Worm (Caenorhabditis elegans) whole organism, L3 larva: ENCODE data around the gene F47B8.14.

ENCODE experiments used
- egl-27 ChIP-seq: sonication (generic microtip); optimal IDR thresholded peaks from 4 replicates; lab custom pipeline; 2017; ENCODE audit warnings: missing biosample characterization, missing genetic modification reagents, missing genetic modification characterization
- elt-2 ChIP-seq: sonication (generic microtip); optimal IDR thresholded peaks from 2 replicates; lab custom pipeline; 2016; ENCODE audit warnings: missing genetic modification reagents, mild to moderate bottlenecking, missing genetic modification characterization, missing compliant biosample characterization
- elt-3 ChIP-seq, 3 experiments: fragments of 150-350 bp in 1 of 3; sonication (generic microtip) in 2 of 3; optimal IDR thresholded peaks; 2 replicates in 2 of 3; 4 replicates in 1 of 3; lab custom pipeline; 2014 to 2017; ENCODE audit warnings: missing biosample characterization in 3 of 3, missing genetic modification characterization in 3 of 3
- fkh-10 ChIP-seq: sonication (generic microtip); optimal IDR thresholded peaks from 2 replicates; lab custom pipeline; 2017; ENCODE audit warnings: missing biosample characterization, missing genetic modification reagents, missing genetic modification characterization
- hmg-11 ChIP-seq: sonication (generic microtip); optimal IDR thresholded peaks from 2 replicates; lab custom pipeline; 2016; ENCODE audit warnings: missing genetic modification characterization, missing compliant biosample characterization
- jun-1 ChIP-seq: fragments of 150-350 bp; optimal IDR thresholded peaks from 2 replicates; lab custom pipeline; 2014; ENCODE audit warnings: missing biosample characterization, missing genetic modification reagents, missing genetic modification characterization
- lin-39 ChIP-seq: fragments of 150-350 bp; optimal IDR thresholded peaks from 2 replicates; lab custom pipeline; 2018; ENCODE audit warnings: missing biosample characterization, missing genetic modification reagents, missing genetic modification characterization
- mdl-1 ChIP-seq: fragments of 150-350 bp; optimal IDR thresholded peaks from 2 replicates; lab custom pipeline; 2014; ENCODE audit warnings: missing biosample characterization, missing genetic modification characterization
- nfya-1 ChIP-seq: sonication (generic microtip); optimal IDR thresholded peaks from 2 replicates; lab custom pipeline; 2017; ENCODE audit warnings: missing genetic modification characterization, mild to moderate bottlenecking, missing compliant biosample characterization, antibody characterized with exemption, moderate library complexity; ENCODE audit not compliant: insufficient read depth
- nhr-25 ChIP-seq: sonication (generic microtip); optimal IDR thresholded peaks from 2 replicates; lab custom pipeline; 2017; ENCODE audit warnings: missing biosample characterization, missing genetic modification characterization
- nhr-77 ChIP-seq: fragments of 150-350 bp; optimal IDR thresholded peaks from 2 replicates; lab custom pipeline; 2014; ENCODE audit warnings: missing biosample characterization, missing genetic modification characterization
- skn-1 ChIP-seq: fragments of 150-350 bp; optimal IDR thresholded peaks from 2 replicates; lab custom pipeline; 2014; ENCODE audit warnings: missing biosample characterization, missing genetic modification characterization
- unc-62 ChIP-seq: fragments of 150-350 bp; sonication (generic microtip); optimal IDR thresholded peaks from 4 replicates; lab custom pipeline; 2014; ENCODE audit warnings: missing biosample characterization, missing genetic modification reagents, missing genetic modification characterization
- ztf-11 ChIP-seq: fragments of 150-350 bp; optimal IDR thresholded peaks from 2 replicates; lab custom pipeline; 2014; ENCODE audit warnings: missing biosample characterization, missing genetic modification characterization

DNA sequence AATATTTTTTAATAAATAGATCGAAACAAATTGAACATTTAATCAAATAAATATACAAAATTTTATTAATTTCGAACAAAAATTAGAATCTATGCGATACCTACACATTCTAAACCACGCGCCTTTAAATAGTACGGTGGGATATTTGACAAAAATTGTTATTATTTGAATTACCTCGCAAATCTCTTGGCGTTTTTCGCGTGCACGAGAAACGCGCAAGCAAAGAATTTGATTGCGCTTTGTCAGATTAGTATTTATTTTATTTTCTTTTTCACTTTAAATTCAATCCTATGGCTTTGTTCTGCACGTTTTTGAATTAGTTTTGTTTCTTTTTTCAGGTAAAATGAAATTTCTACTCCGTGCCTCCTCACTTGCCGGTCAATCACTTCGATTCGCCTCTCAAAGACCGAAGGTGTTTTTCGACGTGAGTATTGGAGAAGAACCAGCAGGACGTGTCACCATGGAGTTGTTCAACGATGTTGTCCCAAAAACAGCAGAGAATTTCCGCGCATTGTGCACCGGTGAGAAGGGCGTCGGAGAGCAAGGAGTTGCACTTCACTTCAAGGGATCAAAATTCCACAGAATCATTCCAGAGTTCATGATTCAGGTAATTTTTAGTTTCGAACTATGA lies 35.5 kb downstream of the F47B8.14 start, which contains the start of gene cyn-1:
- TF ChIP-seq hmg-11 (peak; percentile 41), nfya-1 (tag; lab: Kevin White, UChicago) (peak; percentile 94), nhr-25 (tag; lab: Kevin White, UChicago) (peak; percentile 35), unc-62 (GFP tag; lab: Kevin White, UChicago) (no peak), mdl-1 (tag; lab: Kevin White, UChicago) (no peak), nhr-77 (tag; lab: Kevin White, UChicago) (peak; percentile 14), skn-1 (no peak), elt-2 (tag; lab: Kevin White, UChicago) (peak; percentile 40), lin-39 (tag; lab: Kevin White, UChicago) (peak; percentile 28), egl-27 (tag; lab: Kevin White, UChicago) (no peak), fkh-10 (peak; percentile 38), ztf-11 (tag; lab: Kevin White, UChicago) (no peak), elt-3 (tag; optimal IDR thresholded peaks at IDR 0.05; lab: Kevin White, UChicago) (no peak), jun-1 (tag; lab: Kevin White, UChicago) (peak; percentile 77)
